Fruit fly (Drosophila melanogaster) whole organism, embryonic: ENCODE data around the gene CG33107.
A peak's percentile ranks its signal among the peaks of the same experiment; 100 is the strongest.

ENCODE experiments used
- ATbp ChIP-seq: fragments of 200-800 bp; sonication (Bioruptor generic); optimal IDR thresholded peaks from 2 replicates; lab custom pipeline; 2017; ENCODE audit warnings: missing biosample characterization, mild to moderate bottlenecking, missing genetic modification characterization, missing genetic modification reagents
- B-H2 ChIP-seq: fragments of 200-800 bp; sonication (Bioruptor generic); optimal IDR thresholded peaks from 2 replicates; lab custom pipeline; 2018; ENCODE audit warnings: missing biosample characterization, mild to moderate bottlenecking, missing genetic modification characterization
- Bdp1 ChIP-seq: fragments of 200-800 bp; sonication (Bioruptor generic); optimal IDR thresholded peaks from 3 replicates; lab custom pipeline; 2016; ENCODE audit warnings: missing biosample characterization, missing genetic modification characterization
- CG10209 ChIP-seq: fragments of 200-800 bp; sonication (Bioruptor generic); optimal IDR thresholded peaks from 3 replicates; lab custom pipeline; 2017; ENCODE audit warnings: missing biosample characterization, mild to moderate bottlenecking, missing genetic modification characterization, missing genetic modification reagents
- CG10267 ChIP-seq: fragments of 200-800 bp; sonication (Bioruptor generic); optimal IDR thresholded peaks from 2 replicates; lab custom pipeline; 2018; ENCODE audit warnings: missing biosample characterization, mild to moderate bottlenecking, missing genetic modification characterization, moderate library complexity
- CG14050 ChIP-seq: fragments of 200-800 bp; sonication (Bioruptor generic); IDR thresholded peaks from 3 replicates; pipeline ENCODE4 v1.3.6; 2022; ENCODE audit warnings: missing biosample characterization, missing genetic modification characterization
- CG15696 ChIP-seq: fragments of 200-800 bp; sonication (Bioruptor generic); optimal IDR thresholded peaks from 2 replicates; lab custom pipeline; 2019; ENCODE audit warnings: missing biosample characterization, mild to moderate bottlenecking, missing genetic modification characterization, moderate library complexity
- CG17612 ChIP-seq: fragments of 200-800 bp; sonication (Bioruptor generic); IDR thresholded peaks from 2 replicates; pipeline ENCODE4 v1.3.6; 2022; ENCODE audit warnings: missing biosample characterization, missing genetic modification characterization
- CG18262 ChIP-seq: fragments of 200-800 bp; optimal IDR thresholded peaks from 3 replicates; lab custom pipeline; 2019; ENCODE audit warnings: missing biosample characterization, mild to moderate bottlenecking, missing genetic modification characterization, moderate library complexity
- CG18599 ChIP-seq: fragments of 200-800 bp; sonication (Bioruptor generic); optimal IDR thresholded peaks from 3 replicates; lab custom pipeline; 2017; ENCODE audit warnings: missing biosample characterization, missing genetic modification characterization, mild to moderate bottlenecking, moderate library complexity, missing genetic modification reagents
- CG2120 ChIP-seq: fragments of 200-800 bp; sonication (Bioruptor generic); optimal IDR thresholded peaks from 3 replicates; lab custom pipeline; 2016; ENCODE audit warnings: missing biosample characterization, missing genetic modification characterization
- CG31388 ChIP-seq: fragments of 200-800 bp; sonication (Bioruptor generic); optimal IDR thresholded peaks from 2 replicates; lab custom pipeline; 2016; ENCODE audit warnings: missing biosample characterization, missing genetic modification characterization
- CG34224 ChIP-seq: fragments of 200-800 bp; sonication (Bioruptor generic); IDR thresholded peaks from 3 replicates; pipeline ENCODE4 v1.3.6; 2022; ENCODE audit warnings: missing biosample characterization, missing genetic modification characterization; ENCODE audit not compliant: partially characterized antibody
- CG5180 ChIP-seq: fragments of 200-800 bp; sonication (Bioruptor generic); optimal IDR thresholded peaks from 3 replicates; lab custom pipeline; 2017; ENCODE audit warnings: missing biosample characterization, missing genetic modification characterization, mild to moderate bottlenecking, moderate library complexity, missing genetic modification reagents
- CG6254 ChIP-seq: fragments of 200-800 bp; sonication (Bioruptor generic); optimal IDR thresholded peaks from 3 replicates; lab custom pipeline; 2017; ENCODE audit warnings: mild to moderate bottlenecking, missing biosample characterization, missing genetic modification reagents, missing genetic modification characterization
- CG6791 ChIP-seq: fragments of 200-800 bp; sonication (Bioruptor generic); IDR thresholded peaks from 3 replicates; pipeline ENCODE4 v1.3.6; 2022; ENCODE audit warnings: missing biosample characterization, missing genetic modification characterization; ENCODE audit not compliant: partially characterized antibody
- CG6854 ChIP-seq: fragments of 200-800 bp; sonication (Bioruptor generic); optimal IDR thresholded peaks from 3 replicates; lab custom pipeline; 2017; ENCODE audit warnings: missing biosample characterization, mild to moderate bottlenecking, missing genetic modification characterization
- CG7987 ChIP-seq: fragments of 200-800 bp; sonication (Bioruptor generic); optimal IDR thresholded peaks from 2 replicates; lab custom pipeline; 2018; ENCODE audit warnings: missing biosample characterization, mild to moderate bottlenecking, missing genetic modification characterization, moderate library complexity
- CG9932 ChIP-seq: fragments of 200-800 bp; sonication (Bioruptor generic); IDR thresholded peaks from 2 replicates; pipeline ENCODE4 v1.3.6; 2022; ENCODE audit warnings: missing biosample characterization, missing genetic modification characterization
- D19A ChIP-seq: fragments of 200-800 bp; optimal IDR thresholded peaks from 3 replicates; lab custom pipeline; 2019; ENCODE audit warnings: missing biosample characterization, mild to moderate bottlenecking, missing genetic modification characterization, moderate library complexity
- D19B ChIP-seq: fragments of 200-800 bp; sonication (Bioruptor generic); optimal IDR thresholded peaks from 2 replicates; lab custom pipeline; 2017; ENCODE audit warnings: missing biosample characterization, mild to moderate bottlenecking, missing genetic modification characterization
- Ets65A ChIP-seq: fragments of 200-800 bp; sonication (Bioruptor generic); peaks from one replicate; lab custom pipeline; 2016; ENCODE audit warnings: missing biosample characterization, missing genetic modification characterization
- Fer1 ChIP-seq: fragments of 200-800 bp; sonication (Bioruptor generic); optimal IDR thresholded peaks from 2 replicates; lab custom pipeline; 2017; ENCODE audit warnings: missing biosample characterization, mild to moderate bottlenecking, missing genetic modification characterization
- GATAe ChIP-seq: fragments of 200-800 bp; sonication (Bioruptor generic); conservative IDR thresholded peaks from 2 replicates; pipeline ENCODE4 v1.3.6; 2022; ENCODE audit warnings: missing biosample characterization, missing genetic modification characterization
- HLH54F ChIP-seq: fragments of 200-800 bp; sonication (Bioruptor generic); optimal IDR thresholded peaks from 3 replicates; lab custom pipeline; 2016; ENCODE audit warnings: missing biosample characterization, missing genetic modification characterization
- Hsf ChIP-seq: fragments of 200-800 bp; sonication (Bioruptor generic); optimal IDR thresholded peaks from 3 replicates; lab custom pipeline; 2016; ENCODE audit warnings: missing biosample characterization, missing genetic modification characterization
- Mad ChIP-seq: fragments of 200-800 bp; sonication (Bioruptor generic); optimal IDR thresholded peaks from 2 replicates; lab custom pipeline; 2016; ENCODE audit warnings: missing biosample characterization, missing genetic modification characterization
- NC2α ChIP-seq: fragments of 200-800 bp; sonication (Bioruptor generic); optimal IDR thresholded peaks from 2 replicates; lab custom pipeline; 2016; ENCODE audit warnings: missing biosample characterization, missing genetic modification characterization
- Nf-YC ChIP-seq: fragments of 200-800 bp; optimal IDR thresholded peaks from 3 replicates; lab custom pipeline; 2019; ENCODE audit warnings: missing biosample characterization, mild to moderate bottlenecking, missing genetic modification characterization, moderate library complexity
- NfI ChIP-seq: fragments of 200-800 bp; sonication (Bioruptor generic); optimal IDR thresholded peaks from 3 replicates; lab custom pipeline; 2018; ENCODE audit warnings: missing biosample characterization, mild to moderate bottlenecking, missing genetic modification characterization, moderate library complexity
- Sox100B ChIP-seq: fragments of 200-800 bp; sonication (Bioruptor generic); optimal IDR thresholded peaks from 3 replicates; lab custom pipeline; 2018; ENCODE audit warnings: missing biosample characterization, mild to moderate bottlenecking, missing genetic modification characterization
- Sox102F ChIP-seq: fragments of 200-800 bp; sonication (Bioruptor generic); optimal IDR thresholded peaks from 2 replicates; lab custom pipeline; 2018; ENCODE audit warnings: missing biosample characterization, mild to moderate bottlenecking, missing genetic modification characterization, moderate library complexity
- aop ChIP-seq: fragments of 200-800 bp; sonication (Bioruptor generic); IDR thresholded peaks from 2 replicates; pipeline ENCODE4 v1.3.6; 2022; ENCODE audit warnings: missing biosample characterization, missing genetic modification characterization
- ap ChIP-seq: fragments of 200-800 bp; sonication (Bioruptor generic); IDR thresholded peaks from 2 replicates; pipeline ENCODE4 v1.3.6; 2022; ENCODE audit warnings: missing biosample characterization, missing genetic modification characterization
- ase ChIP-seq: fragments of 200-800 bp; sonication (Bioruptor generic); IDR thresholded peaks from 3 replicates; pipeline ENCODE4 v1.3.6; 2022; ENCODE audit warnings: missing biosample characterization, missing genetic modification characterization
- ewg ChIP-seq: fragments of 200-800 bp; sonication (Bioruptor generic); optimal IDR thresholded peaks from 3 replicates; lab custom pipeline; 2017; ENCODE audit warnings: mild to moderate bottlenecking, missing biosample characterization, missing genetic modification reagents, missing genetic modification characterization
- hbn ChIP-seq: fragments of 200-800 bp; sonication (Bioruptor generic); IDR thresholded peaks from 2 replicates; pipeline ENCODE4 v1.3.6; 2022; ENCODE audit warnings: missing biosample characterization, missing genetic modification characterization; ENCODE audit not compliant: partially characterized antibody
- hkb ChIP-seq, 2 experiments: fragments of 200-800 bp in 1 of 2; fragments of >200 bp in 1 of 2; sonication (Bioruptor generic) in 1 of 2; IDR thresholded peaks in 1 of 2; optimal IDR thresholded peaks in 1 of 2; 2 replicates each; pipeline versions ENCODE4 v1.3.6 to Lab custom; 2017 to 2022; ENCODE audit warnings: missing biosample characterization in 1 of 2, missing genetic modification characterization in 1 of 2
- ind ChIP-seq: fragments of 200-800 bp; sonication (Bioruptor generic); optimal IDR thresholded peaks from 3 replicates; lab custom pipeline; 2016; ENCODE audit warnings: missing biosample characterization, missing genetic modification characterization
- jumu ChIP-seq: fragments of 200-800 bp; sonication (Bioruptor generic); optimal IDR thresholded peaks from 3 replicates; lab custom pipeline; 2016; ENCODE audit warnings: missing biosample characterization, missing genetic modification characterization
- lilli ChIP-seq: fragments of 200-800 bp; sonication (Bioruptor generic); optimal IDR thresholded peaks from 3 replicates; lab custom pipeline; 2016; ENCODE audit warnings: missing biosample characterization, missing genetic modification characterization
- nerfin-1 ChIP-seq: fragments of 200-800 bp; sonication (Bioruptor generic); optimal IDR thresholded peaks from 3 replicates; lab custom pipeline; 2019; ENCODE audit warnings: missing biosample characterization, mild to moderate bottlenecking, missing genetic modification characterization, moderate library complexity
- phol ChIP-seq: fragments of 200-800 bp; sonication (Bioruptor generic); optimal IDR thresholded peaks from 3 replicates; lab custom pipeline; 2018; ENCODE audit warnings: missing biosample characterization, mild to moderate bottlenecking, missing genetic modification characterization, moderate library complexity
- ro ChIP-seq: fragments of 200-800 bp; sonication (Bioruptor generic); IDR thresholded peaks from 2 replicates; pipeline ENCODE4 v1.3.6; 2022; ENCODE audit warnings: missing biosample characterization, missing genetic modification characterization
- row ChIP-seq: fragments of 200-800 bp; sonication (Bioruptor generic); IDR thresholded peaks from 3 replicates; pipeline ENCODE4 v1.3.6; 2022; ENCODE audit warnings: missing biosample characterization, missing genetic modification characterization
- stwl ChIP-seq: fragments of 200-800 bp; sonication (Bioruptor generic); optimal IDR thresholded peaks from 3 replicates; lab custom pipeline; 2018; ENCODE audit warnings: missing biosample characterization, mild to moderate bottlenecking, missing genetic modification characterization, moderate library complexity
- tio ChIP-seq: fragments of 200-800 bp; sonication (Bioruptor generic); optimal IDR thresholded peaks from 2 replicates; lab custom pipeline; 2017; ENCODE audit warnings: missing biosample characterization, missing genetic modification characterization, inconsistent platforms
- trh ChIP-seq: fragments of 200-800 bp; sonication (Bioruptor generic); optimal IDR thresholded peaks from 2 replicates; lab custom pipeline; 2016; ENCODE audit warnings: missing biosample characterization, missing genetic modification characterization
- unpg ChIP-seq: fragments of 200-800 bp; sonication (Bioruptor generic); optimal IDR thresholded peaks from 3 replicates; lab custom pipeline; 2018; ENCODE audit warnings: missing biosample characterization, mild to moderate bottlenecking, missing genetic modification characterization, moderate library complexity
- zen ChIP-seq: fragments of 200-800 bp; sonication (Bioruptor generic); optimal IDR thresholded peaks from 3 replicates; lab custom pipeline; 2018; ENCODE audit warnings: missing biosample characterization, mild to moderate bottlenecking, missing genetic modification characterization, moderate library complexity

Gene CG33107

DNA sequence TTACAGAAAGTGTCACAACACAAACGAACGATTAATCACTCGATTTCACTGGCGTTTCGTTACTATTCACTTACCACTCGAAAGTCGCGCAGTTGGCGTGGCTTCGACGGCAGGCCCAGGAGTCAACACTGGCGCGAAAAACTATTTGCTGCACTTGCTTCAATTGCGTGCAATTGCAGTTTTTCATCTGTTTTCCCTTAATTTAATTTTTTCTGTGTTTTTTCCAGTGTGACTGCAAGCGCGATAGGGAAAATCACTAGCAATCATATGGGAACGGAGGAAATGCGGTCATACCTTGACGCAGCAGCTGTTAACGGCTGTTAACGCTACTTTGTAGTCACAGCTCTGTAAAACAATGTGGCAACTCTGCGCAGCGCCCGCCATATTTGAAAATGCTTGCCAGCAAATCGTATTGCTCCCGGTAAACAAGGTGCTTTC lies 36.9 kb downstream of the CG33107 start, which contains the start of gene AdipoR (continued):
- peak; percentile 37 for TF ChIP-seq zen (tag; lab: Kevin White, UChicago)
- peak; percentile 69 for TF ChIP-seq phol (tag; lab: Kevin White, UChicago)
- peak; percentile 20; the same call in 1 of the 2 replicates for TF ChIP-seq CG9932 (GFP tag; lab: Robert Waterston, UW)
- TF ChIP-seq ewg: peak; percentile 62
- TF ChIP-seq NfI: no peak
- peak; percentile 56 for TF ChIP-seq CG10267 (tag; lab: Kevin White, UChicago)
- TF ChIP-seq tio (GFP tag; lab: Kevin White, UChicago): no peak
- peak; percentile 88 for TF ChIP-seq stwl (tag; lab: Kevin White, UChicago)
- TF ChIP-seq CG18262 (tag; lab: Kevin White, UChicago): no peak
- peak; percentile 7 for TF ChIP-seq CG7987
- no peak for TF ChIP-seq CG6854 (GFP tag; lab: Kevin White, UChicago)
- no peak for TF ChIP-seq CG31388 (GFP tag; lab: Kevin White, UChicago)
- TF ChIP-seq B-H2 (GFP tag; lab: Kevin White, UChicago): no peak
- peak; percentile 39 for TF ChIP-seq Nf-YC (tag; lab: Kevin White, UChicago)
- no peak for TF ChIP-seq CG6254 (GFP tag; lab: Kevin White, UChicago)
- no peak for TF ChIP-seq ase (GFP tag; lab: Robert Waterston, UW)
- no peak for TF ChIP-seq CG14050 (GFP tag; lab: Robert Waterston, UW)
- TF ChIP-seq Ets65A (GFP tag; lab: Kevin White, UChicago): no peak
- no peak for TF ChIP-seq Sox102F
- TF ChIP-seq ro (GFP tag; lab: Robert Waterston, UW): no peak
- TF ChIP-seq NC2α: no peak
- no peak for TF ChIP-seq jumu
- TF ChIP-seq CG5180 (GFP tag; lab: Kevin White, UChicago): no peak
- peak; percentile 19 for TF ChIP-seq HLH54F
- peak; percentile 25 for TF ChIP-seq unpg (GFP tag; lab: Kevin White, UChicago)
- TF ChIP-seq nerfin-1 (tag; lab: Kevin White, UChicago): no peak
- no peak for TF ChIP-seq CG18599 (GFP tag; lab: Kevin White, UChicago)
- TF ChIP-seq hkb (optimal IDR thresholded peaks at IDR 0.05; lab: Kevin White, UChicago): no peak
- TF ChIP-seq hkb (GFP tag; IDR thresholded peaks at IDR 0.05; lab: Robert Waterston, UW): peak; percentile 28; the same call in 1 of the 2 replicates
- TF ChIP-seq CG17612: no peak
- no peak for TF ChIP-seq hbn (GFP tag; lab: Robert Waterston, UW)
- TF ChIP-seq CG6791 (GFP tag; lab: Robert Waterston, UW): no peak
- TF ChIP-seq ind (GFP tag; lab: Kevin White, UChicago): no peak
- TF ChIP-seq Bdp1 (GFP tag; lab: Kevin White, UChicago): no peak
- no peak for TF ChIP-seq ATbp (GFP tag; lab: Kevin White, UChicago)
- no peak for TF ChIP-seq ap (GFP tag; lab: Robert Waterston, UW)
- no peak for TF ChIP-seq Sox100B
- peak; percentile 36 for TF ChIP-seq lilli (GFP tag; lab: Kevin White, UChicago)
- TF ChIP-seq Fer1 (GFP tag; lab: Kevin White, UChicago): peak; percentile 39
- TF ChIP-seq CG10209 (GFP tag; lab: Kevin White, UChicago): no peak
- TF ChIP-seq CG15696 (tag; lab: Kevin White, UChicago): no peak
- TF ChIP-seq trh (GFP tag; lab: Kevin White, UChicago): no peak
- peak; percentile 40 for TF ChIP-seq CG2120 (GFP tag; lab: Kevin White, UChicago)
- no peak for TF ChIP-seq GATAe (GFP tag; lab: Robert Waterston, UW)
- TF ChIP-seq D19A (tag; lab: Kevin White, UChicago): peak; percentile 5
- TF ChIP-seq aop (GFP tag; lab: Robert Waterston, UW): peak; percentile 9; the same call in 1 of the 2 replicates
- no peak for TF ChIP-seq D19B (GFP tag; lab: Kevin White, UChicago)
- TF ChIP-seq Hsf (GFP tag; lab: Kevin White, UChicago): no peak
- peak; percentile 49; the same call in 2 of the 3 replicates for TF ChIP-seq CG34224 (GFP tag; lab: Robert Waterston, UW)
- TF ChIP-seq row (GFP tag; lab: Robert Waterston, UW): peak; percentile 50; the same call in 2 of the 3 replicates
- TF ChIP-seq Mad: no peak
